Worm (Caenorhabditis elegans): ENCODE measurements around the gene sprr-3.

DNA sequence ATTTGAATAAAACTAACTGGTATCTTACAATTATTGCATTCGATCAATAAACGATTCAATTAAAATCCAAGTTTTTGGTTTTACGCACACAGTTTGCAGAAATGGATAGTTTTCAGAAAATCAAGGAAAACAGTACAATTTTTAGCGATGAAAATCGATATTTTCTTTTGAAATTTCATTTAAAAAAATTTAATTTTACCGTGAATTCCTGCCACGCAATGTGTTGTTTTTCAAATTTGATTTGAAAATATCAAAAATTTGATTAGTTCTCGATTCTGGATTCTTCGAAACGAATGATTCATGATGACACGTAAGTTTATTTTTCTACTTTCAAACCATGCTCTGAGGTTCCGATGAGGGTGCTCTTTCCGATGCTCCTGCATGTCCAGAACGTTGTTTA is 20.0 kb downstream of the sprr-3 start, which contains the start of gene Y69A2AR.50:
- TF ChIP-seq F13C5.2 (tag; optimal IDR thresholded peaks at IDR 0.05), result no peak
- no peak for TF ChIP-seq ama-1 (optimal IDR thresholded peaks at IDR 0.05)
- TF ChIP-seq tbx-11 (GFP tag; IDR thresholded peaks at IDR 0.05), result no peak
- TF ChIP-seq pes-1 (GFP tag; IDR thresholded peaks at IDR 0.05), result no peak
- no peak for TF ChIP-seq aly-1 (tag; optimal IDR thresholded peaks at IDR 0.05)
- no peak for TF ChIP-seq sea-1 (GFP tag; conservative IDR thresholded peaks at IDR 0.05)
- TF ChIP-seq ets-7 (tag; optimal IDR thresholded peaks at IDR 0.05), result no peak
- TF ChIP-seq tbx-37 (GFP tag; conservative IDR thresholded peaks at IDR 0.05), result no peak
- no peak for TF ChIP-seq B0310.2 (tag; optimal IDR thresholded peaks at IDR 0.05)
- TF ChIP-seq flt-1 (GFP tag; IDR thresholded peaks at IDR 0.05), result no peak
- no peak for TF ChIP-seq ceh-13 (GFP tag; optimal IDR thresholded peaks at IDR 0.05)
- TF ChIP-seq tra-4 (tag; optimal IDR thresholded peaks at IDR 0.05), result no peak
- no peak for TF ChIP-seq hnd-1 (tag; optimal IDR thresholded peaks at IDR 0.05)
